Worm (Caenorhabditis elegans) whole organism, L4/young adult: ENCODE data around the gene D1086.6.

ENCODE experiments used
- W03F9.2 ChIP-seq: fragments of 150-350 bp; optimal IDR thresholded peaks from 2 replicates; lab custom pipeline; 2014; ENCODE audit warnings: missing biosample characterization, missing genetic modification characterization
- dao-5 ChIP-seq: sonication (generic microtip); optimal IDR thresholded peaks from 2 replicates; lab custom pipeline; 2016; ENCODE audit warnings: missing genotype, missing genetic modification characterization, moderate library complexity, missing compliant biosample characterization
- him-1 ChIP-seq: sonication (generic microtip); optimal IDR thresholded peaks from 2 replicates; lab custom pipeline; 2016; ENCODE audit warnings: missing genotype, missing genetic modification reagents, missing genetic modification characterization, missing compliant biosample characterization

Gene D1086.6

DNA sequence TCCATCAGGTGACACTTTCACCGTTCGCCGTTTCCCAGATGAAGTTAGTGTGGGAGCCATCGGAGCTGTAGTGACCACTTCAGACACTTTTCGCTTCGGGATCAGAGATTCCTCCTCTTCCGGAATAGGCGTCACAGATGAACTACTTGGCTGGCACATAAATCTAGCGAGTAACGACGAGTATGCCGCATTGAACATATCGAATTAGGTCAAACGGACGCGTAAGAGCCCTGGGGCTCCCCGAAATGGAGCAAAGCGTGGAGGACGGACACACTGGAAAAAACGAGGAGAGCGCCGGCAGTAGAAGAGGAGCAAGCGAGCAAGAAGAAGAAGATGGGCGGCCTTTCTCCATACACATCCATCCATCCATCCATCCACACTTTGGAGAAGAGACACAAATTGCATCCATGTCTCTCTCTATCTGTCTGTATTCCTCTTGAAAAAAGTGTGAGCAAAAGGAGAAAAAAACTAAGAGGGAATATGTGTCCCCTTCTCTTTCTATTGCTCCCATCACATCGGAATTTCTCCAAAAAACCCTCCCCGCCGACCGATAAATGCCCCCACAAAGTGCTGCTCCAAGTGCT lies 46.8 kb downstream of the D1086.6 start:
- TF ChIP-seq dao-5 = no peak
- TF ChIP-seq him-1 = no peak
- TF ChIP-seq W03F9.2 (tag; lab: Kevin White, UChicago) = no peak

DNA sequence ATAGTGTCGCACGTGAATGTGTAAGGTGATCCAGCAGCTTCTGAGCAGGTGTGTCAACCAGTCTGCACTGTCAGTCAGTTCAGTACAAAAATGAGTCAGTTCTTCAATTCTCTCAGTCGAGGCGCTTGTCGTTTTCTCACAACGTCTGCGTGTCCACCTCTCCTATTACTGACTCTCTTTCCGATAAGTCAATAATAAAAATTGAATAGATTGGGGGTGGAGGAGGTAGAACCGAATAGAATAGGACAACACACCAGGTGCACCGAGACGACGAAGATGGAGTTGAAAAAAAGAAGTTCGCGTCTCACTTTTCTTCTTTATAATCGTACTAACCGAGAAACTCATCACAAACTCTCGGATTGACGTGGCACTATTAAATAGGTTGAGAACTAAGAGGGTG lies 48.2 kb downstream of the D1086.6 start:
- TF ChIP-seq him-1 (no peak), dao-5 (no peak), W03F9.2 (tag; lab: Kevin White, UChicago) (no peak)

ce11 chrV:14128858-14129257 lies 49.3 kb downstream of the D1086.6 start:
- TF ChIP-seq dao-5 (no peak), him-1 (no peak), W03F9.2 (tag; lab: Kevin White, UChicago) (no peak)

- TF ChIP-seq him-1 (no peak), dao-5 (no peak), W03F9.2 (tag; lab: Kevin White, UChicago) (no peak)
These were observed 50.6 kb downstream of the D1086.6 start for ce11 chrV:14130226-14130625.
